Fruit fly (Drosophila melanogaster): Measurements from ENCODE around the gene Sfp70A4.

The Sfp70A4 gene

DNA sequence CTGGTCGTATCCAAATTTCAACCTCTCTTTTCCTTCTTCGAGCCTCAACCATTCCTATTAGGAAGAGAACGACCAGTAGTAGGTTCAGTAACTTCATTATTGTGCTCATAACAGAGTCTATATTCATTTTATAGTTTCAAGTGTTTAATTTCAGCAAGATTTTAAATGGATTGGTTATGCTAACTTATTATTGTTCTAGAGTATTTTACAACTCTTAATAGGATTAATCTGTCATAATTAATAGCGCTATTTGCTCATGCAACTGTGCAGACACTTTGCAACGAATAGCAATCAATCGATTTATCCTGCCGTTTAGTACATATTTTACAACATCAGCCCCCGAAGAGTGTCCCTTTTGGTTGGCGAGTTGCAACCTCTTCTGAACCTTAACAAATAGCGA lies at the start of gene Sfp70A4:
Gene Sfp70A4, minus strand, starts transcription at position 101 of the 400 bp plus-strand sequence.
- no peak for TF ChIP-seq noc (tag; optimal IDR thresholded peaks at IDR 0.05)

DNA sequence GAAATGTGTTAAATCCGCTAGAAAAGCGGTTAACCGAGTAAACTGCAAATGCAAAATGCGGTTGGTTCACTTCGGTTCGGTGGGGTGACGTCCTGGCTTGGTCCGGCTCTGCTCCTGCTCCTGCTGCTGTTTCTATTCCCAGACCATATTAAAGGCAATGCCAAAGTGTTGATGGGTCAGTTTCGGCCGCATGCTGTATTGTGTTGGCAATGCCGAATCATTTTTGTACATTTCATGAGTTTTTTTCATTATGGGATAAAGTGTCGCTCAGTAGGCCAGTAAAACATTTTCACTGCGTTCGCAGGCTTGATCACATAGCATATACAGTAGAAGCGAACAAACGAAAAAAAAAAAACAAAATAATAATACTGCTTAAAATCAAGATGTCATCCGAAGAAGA lies 32.2 kb upstream of the Sfp70A4 start, which contains the start of gene CG14113:
Gene CG14113, plus strand, starts transcription at position 301 of the 400 bp plus-strand sequence.
- TF ChIP-seq noc (tag; optimal IDR thresholded peaks at IDR 0.05), result no peak

DNA sequence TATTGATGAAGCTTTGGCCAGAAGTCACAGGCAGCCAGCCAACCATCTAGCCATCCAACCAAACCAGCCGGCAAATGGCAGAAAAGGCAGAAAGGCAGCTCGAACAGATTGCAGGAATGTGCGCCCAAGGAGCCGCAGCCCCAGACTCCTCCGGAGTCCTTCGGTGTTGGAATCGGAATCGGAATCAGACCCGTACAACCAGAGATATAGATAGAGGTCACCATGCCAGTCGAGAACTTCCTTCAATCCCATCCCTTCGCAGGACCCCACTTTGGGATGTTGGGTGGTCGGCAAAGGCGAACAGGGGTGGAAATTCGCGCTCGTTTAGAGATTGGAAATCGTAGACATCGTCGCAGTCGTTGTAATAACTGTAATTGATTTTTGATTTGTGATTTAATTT lies 15.6 kb upstream of the Sfp70A4 start:
- no peak for TF ChIP-seq noc (tag; optimal IDR thresholded peaks at IDR 0.05)

DNA sequence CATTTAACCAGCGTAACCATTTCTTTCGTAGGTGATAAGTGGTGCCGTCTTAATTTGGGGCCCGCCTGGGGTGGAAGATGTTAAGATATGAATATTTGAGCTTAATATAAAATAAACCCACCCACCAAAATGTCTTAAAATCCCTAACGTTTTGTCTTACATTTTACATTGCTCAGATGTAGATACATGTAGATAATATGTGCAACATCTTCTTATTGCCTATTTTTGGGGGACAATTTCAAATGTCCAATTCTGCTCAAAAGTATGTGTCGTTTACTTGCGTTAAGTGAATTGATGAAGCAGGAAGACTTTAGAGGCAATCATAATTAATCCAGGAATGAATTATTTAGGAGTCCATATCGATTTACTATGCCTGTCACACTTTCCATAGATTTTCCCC lies 5.1 kb upstream of the Sfp70A4 start:
- no peak for TF ChIP-seq noc (tag; optimal IDR thresholded peaks at IDR 0.05)

DNA sequence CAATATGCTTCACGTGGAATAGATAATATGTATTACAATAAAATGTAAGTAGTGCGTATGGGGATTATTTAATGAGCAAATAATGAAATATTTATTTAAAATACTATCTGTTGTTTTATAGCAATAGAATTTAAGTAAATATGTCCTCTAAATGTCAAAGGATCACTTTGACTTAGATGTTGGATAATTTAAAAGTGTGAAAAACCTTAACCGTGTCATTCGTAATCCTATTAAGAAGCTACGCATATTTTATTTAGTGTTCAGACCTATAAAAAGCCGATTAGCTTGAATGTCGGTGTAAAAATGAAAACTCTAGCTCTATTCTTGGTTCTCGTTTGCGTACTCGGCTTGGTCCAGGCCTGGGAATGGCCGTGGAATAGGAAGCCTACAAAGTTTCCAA lies 4.7 kb upstream of the Sfp70A4 start, which contains the start of gene SP:
Gene SP, plus strand, starts transcription at position 301 of the 400 bp plus-strand sequence.
- no peak for TF ChIP-seq noc (tag; optimal IDR thresholded peaks at IDR 0.05)

DNA sequence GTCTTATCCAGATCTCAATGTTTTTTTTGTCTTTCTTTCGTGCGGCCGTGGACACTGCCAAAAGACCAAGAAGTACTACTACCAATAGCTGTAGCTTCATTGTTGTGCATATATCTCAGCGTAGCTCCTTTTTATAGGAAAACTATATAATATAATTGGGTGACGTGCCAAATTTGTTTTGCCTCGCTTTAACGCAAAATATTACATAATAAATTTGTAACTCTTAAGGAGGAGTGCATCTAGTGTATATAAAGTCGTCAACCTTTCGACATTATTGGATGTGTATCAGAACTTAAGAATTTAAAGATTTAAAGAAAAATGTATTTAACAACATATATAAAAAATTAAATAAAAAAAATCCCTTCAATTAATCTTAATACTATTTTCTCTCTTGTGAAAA lies 3.4 kb upstream of the Sfp70A4 start, which contains the start of gene CG43147:
Gene CG43147, minus strand, starts transcription at position 101 of the 400 bp plus-strand sequence.
- TF ChIP-seq noc (tag; optimal IDR thresholded peaks at IDR 0.05), result no peak

DNA sequence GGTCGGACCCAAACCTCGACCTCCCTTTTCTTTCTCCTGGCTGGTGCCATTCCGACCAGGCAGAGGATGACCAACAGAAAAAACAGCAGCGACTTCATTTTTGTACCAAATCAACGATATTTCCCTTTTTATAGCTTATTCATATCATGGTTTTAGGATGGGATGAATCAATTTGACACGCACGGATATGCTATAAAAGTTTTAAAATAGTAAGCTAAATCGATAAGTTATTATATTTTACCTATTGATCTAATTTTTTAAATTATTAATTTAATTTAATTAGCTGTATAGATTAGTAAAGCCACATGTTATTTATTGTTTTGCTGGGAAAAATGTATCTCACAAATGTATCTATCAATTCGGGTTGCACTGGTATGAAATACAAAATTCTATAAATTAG lies 2.3 kb upstream of the Sfp70A4 start, which contains the start of gene CG42481:
Gene CG42481, minus strand, starts transcription at position 101 of the 400 bp plus-strand sequence.
- TF ChIP-seq noc (tag; optimal IDR thresholded peaks at IDR 0.05), result no peak

DNA sequence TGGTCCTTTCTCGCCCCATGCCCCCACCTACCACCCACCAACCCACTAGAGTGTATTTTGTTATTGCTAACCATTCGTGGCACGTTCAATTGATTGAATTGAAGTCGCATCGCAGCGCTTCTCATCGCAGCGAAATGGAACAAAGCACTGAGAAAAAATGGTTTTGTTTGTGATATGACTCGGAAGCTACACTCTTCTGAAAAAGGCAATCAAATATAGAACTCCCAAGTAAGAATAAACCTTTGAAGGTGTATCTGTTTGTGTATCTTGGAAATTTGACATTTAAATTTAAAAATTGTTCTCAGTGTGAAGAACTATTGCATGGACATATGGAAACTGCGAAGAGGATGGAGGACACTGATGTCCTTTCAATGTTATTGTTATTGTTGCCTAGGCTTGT lies 985 bp downstream of the Sfp70A4 start:
- no peak for TF ChIP-seq noc (tag; optimal IDR thresholded peaks at IDR 0.05)

DNA sequence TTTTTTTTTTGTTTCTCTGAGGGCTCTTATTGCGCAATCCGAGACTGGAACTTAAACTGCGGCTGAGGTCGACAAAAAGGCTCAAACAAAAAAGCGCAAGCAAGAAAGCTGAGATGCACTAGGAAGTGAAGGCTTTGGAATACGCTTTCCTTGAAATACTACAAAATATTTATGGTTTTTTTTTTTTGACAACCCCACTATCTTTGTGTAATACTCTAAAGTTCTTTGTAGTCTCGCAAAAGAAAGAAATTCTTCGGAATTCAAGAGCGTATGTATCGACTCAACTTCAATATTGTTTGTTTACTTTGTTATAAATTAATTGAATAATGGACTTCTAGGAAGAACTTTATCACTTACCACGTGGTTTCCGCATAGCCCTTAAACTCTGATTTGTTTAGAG lies 8.5 kb downstream of the Sfp70A4 start:
- no peak for TF ChIP-seq noc (tag; optimal IDR thresholded peaks at IDR 0.05)

DNA sequence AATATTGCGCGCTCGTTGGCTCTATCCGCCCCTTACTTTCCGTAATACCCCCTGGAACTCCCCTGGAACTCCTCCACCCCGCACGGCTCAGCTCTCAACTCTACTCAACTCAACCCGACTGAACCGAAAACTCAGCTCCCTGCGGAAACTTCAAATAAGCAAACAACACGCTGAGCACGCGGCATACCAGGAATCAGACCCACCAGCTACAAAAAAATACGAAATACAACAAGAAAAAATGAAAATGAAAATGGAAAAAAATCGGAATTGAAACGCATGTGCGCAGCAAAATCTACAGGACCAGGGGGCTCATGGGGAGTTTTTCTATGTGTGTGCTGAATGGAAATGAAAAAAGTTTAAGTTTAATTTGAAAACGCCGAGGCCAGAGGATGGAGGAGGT lies 10.0 kb downstream of the Sfp70A4 start:
- no peak for TF ChIP-seq noc (tag; optimal IDR thresholded peaks at IDR 0.05)

DNA sequence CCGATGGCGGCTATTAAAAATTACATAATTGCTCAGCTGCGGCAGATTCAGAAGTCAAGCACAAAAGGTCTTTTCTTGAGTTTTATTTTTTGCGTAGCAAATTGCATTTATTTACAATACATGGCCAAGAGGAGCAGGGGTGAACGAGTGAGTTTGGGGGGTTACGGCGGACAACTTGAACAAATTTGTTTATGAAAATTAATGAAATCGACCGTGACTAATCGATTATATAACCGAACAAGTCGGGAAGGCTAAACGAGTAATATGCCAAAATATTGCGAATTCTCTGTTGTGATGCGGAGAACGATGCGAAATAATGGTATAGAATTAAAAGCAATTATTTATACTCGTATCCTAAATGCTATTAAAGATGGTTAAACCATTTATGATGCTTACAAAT lies 12.4 kb downstream of the Sfp70A4 start:
- TF ChIP-seq noc (tag; optimal IDR thresholded peaks at IDR 0.05), result no peak

DNA sequence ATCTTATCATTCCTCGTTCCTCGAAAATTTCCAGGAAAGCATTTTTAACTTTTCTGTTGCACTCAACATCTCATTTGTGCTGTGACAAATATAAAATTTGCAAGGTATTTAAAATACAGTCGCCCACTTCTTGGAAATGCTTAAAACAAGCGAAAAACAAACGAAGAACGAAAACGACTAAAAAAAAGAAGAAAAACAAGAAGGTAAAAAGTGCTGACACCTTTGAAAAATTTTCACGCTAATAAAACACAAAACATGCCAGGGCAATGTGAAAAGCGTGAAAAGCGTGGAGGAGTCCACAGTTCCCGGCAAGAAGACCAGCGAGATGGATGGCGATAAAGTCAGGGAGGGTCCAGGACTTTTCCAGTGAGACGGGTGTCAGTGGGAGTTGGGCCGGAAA lies 14.6 kb downstream of the Sfp70A4 start:
- no peak for TF ChIP-seq noc (tag; optimal IDR thresholded peaks at IDR 0.05)

DNA sequence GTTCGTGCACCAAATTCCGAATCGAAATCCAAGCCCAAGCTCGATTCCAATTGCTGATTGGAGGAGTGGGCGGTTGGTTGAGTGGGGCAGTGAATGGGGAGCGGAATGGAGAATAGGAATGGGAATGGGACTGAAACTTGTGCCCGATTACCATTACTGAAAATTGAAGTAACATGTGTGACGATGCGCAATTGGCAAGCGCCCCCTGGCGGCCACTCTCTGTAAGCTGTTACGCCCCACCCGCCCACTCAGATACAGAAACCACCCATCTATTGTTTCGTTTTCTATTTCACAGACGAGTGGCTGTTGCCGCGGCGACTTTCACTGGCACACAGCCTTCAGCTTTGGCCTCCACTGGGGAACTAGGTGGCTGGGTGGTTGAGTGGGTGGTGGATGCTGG lies 25.4 kb downstream of the Sfp70A4 start:
- TF ChIP-seq noc (tag; optimal IDR thresholded peaks at IDR 0.05), result no peak

DNA sequence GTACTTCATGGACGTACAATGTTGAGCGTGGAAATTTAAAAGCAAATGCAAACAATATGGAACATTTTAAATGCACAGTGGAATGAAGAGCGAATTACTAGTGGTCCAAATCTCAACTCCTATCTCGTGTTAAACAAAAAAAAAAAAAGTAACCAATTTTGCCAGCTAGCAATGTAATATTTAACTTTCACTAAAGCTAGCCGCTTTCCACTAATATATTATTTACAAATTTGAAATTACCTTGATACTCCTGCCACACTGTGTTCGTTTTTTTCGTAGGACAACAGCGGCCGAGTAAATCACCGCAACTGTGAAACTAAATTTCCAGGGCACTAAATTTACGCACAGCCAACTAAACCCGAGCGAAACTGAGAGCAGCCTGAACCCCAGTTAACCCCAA lies 28.8 kb downstream of the Sfp70A4 start:
- TF ChIP-seq noc (tag; optimal IDR thresholded peaks at IDR 0.05), result no peak

DNA sequence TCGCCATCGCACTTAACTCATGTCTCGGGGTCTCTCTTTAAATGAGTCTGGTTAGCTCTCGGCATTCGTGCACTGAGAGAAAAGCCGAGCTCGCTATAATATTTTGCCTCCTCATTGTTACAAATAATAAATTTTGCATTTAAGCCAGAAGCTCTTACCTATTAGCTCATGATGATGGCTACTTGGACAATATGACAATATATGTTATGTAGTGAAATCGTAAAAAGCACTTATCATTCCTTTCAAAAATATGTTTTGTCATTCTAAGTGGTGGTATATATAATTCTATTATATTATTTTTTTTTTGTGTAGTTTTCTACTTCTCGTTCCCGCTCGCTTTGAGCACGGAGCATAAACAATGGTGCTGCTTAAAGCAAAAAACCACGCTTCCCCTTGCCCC lies 29.4 kb downstream of the Sfp70A4 start:
- no peak for TF ChIP-seq noc (tag; optimal IDR thresholded peaks at IDR 0.05)

DNA sequence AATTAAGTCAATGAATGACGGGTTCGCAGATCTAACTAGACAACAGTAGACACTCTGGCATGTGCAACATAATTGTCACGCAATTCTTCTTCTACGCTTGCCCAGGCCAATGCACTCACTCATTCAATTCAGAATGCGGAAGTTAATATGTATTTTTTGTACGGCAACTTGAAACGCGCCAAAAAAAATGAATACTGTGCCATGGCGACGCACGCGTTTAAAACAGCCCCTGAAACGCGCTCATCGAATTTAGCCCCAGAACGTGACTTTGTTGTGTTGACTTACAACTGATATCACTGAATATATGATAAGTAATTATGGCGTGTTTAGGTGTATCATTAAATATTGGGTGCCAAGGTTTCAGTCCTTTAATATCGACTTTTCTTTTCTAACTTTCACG lies 30.6 kb downstream of the Sfp70A4 start:
- TF ChIP-seq noc (tag; optimal IDR thresholded peaks at IDR 0.05), result no peak

DNA sequence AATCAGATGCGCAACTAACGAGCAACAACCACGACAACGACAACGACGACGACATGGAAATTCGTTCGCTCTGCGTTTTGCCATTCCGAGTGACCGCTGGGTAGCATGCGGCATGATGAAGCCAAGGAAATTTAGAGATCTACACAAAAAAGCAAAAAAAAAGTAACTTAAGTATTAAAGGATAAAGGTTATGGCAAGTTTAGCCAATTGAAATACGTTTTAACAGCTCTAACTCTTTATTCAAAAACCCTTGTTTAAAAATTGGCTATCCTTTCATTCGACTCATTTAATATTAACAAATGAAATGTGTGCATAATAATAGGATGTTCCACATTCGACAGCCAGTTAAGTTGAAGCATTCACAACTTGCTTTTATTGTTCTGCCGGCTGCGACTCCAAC lies 32.9 kb downstream of the Sfp70A4 start:
- no peak for TF ChIP-seq noc (tag; optimal IDR thresholded peaks at IDR 0.05)

DNA sequence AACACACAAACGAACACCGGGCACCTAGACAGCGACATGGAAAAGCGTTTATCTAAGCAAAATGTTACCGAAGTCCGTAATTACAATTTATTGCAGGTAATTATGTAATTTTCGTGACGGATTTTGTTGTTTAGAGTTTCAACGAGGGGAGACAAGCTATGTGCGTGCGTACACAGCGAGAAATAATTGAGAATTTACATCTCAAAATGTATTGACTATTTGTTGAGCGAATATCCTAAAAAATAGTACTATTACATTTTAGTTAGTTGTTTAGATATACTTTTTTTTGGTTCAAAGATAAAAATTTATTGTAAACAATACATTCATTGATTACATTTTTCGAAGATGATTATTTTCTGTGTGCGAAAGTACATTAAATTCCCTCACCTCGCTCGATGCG lies 34.4 kb downstream of the Sfp70A4 start:
- TF ChIP-seq noc (tag; optimal IDR thresholded peaks at IDR 0.05), result no peak

All from whole organism, larva.